Worm (Caenorhabditis elegans): ENCODE data around the gene fbxa-43.

Gene fbxa-43

ce11 chrIII:2258863-2259262 is at the start of gene fbxa-43:
Gene fbxa-43, minus strand, starts transcription at chrIII:2258963.
- no peak for TF ChIP-seq ztf-22 (GFP tag; optimal IDR thresholded peaks at IDR 0.05)

ce11 chrIII:2308026-2308425 is 49.3 kb upstream of the fbxa-43 start, which contains the start of the genes fbxa-1 and Y54F10BM.20:
Gene fbxa-1, minus strand, starts transcription at chrIII:2308126.
Gene Y54F10BM.20, plus strand, starts transcription at chrIII:2308256.
- TF ChIP-seq dpl-1 (GFP tag; optimal IDR thresholded peaks at IDR 0.05) = no peak
- TF ChIP-seq F49E8.2 (tag; optimal IDR thresholded peaks at IDR 0.05; ENCODE audit: insufficient read depth) = no peak
- TF ChIP-seq F39B2.1 (GFP tag; IDR thresholded peaks at IDR 0.05) = no peak
- TF ChIP-seq mcd-1 (GFP tag; IDR thresholded peaks at IDR 0.05) = no peak
- no peak for TF ChIP-seq Y95B8A.8 (GFP tag; IDR thresholded peaks at IDR 0.05)
- no peak for TF ChIP-seq dox-1 (GFP tag; IDR thresholded peaks at IDR 0.05)
- TF ChIP-seq cebp-2 (GFP tag; IDR thresholded peaks at IDR 0.05) = no peak
- TF ChIP-seq attf-3 (GFP tag; conservative IDR thresholded peaks at IDR 0.05) = no peak
- no peak for TF ChIP-seq ztf-3 (GFP tag; optimal IDR thresholded peaks at IDR 0.05)
- TF ChIP-seq Y79H2A.3 (GFP tag; conservative IDR thresholded peaks at IDR 0.05) = no peak

DNA sequence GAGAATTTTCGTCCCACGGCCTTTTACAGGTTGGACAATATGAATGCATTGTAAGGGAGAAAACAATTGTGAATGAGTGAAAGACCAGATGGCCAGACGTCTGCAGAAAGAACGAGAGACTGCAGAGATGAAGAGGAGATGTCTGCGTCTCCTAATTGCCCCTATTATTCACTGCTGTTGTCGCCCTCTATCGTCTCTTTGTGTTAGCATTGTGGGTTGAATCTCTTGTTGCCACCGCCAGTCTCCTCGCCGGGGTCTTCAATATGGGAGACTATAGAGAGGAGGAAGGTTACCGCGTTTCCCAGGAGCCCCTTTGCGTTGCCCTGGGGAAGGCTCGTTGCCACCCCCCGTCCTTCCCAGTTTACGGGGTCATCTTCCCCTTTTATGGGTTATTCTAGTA is 46.1 kb upstream of the fbxa-43 start, which contains the start of gene Y54F10BM.9:
Y54F10BM.9 (minus strand) TSS at position 61 of the 400 bp plus-strand sequence.
- no peak for TF ChIP-seq pbrm-1 (GFP tag; IDR thresholded peaks at IDR 0.05)
- no peak for TF ChIP-seq K12H6.12 (tag; optimal IDR thresholded peaks at IDR 0.05)
- peak; percentile 74; the same call in 1 of the 2 replicates for TF ChIP-seq hmg-1.2 (GFP tag; IDR thresholded peaks at IDR 0.05)
- no peak for TF ChIP-seq nfyb-1 (GFP tag; IDR thresholded peaks at IDR 0.05)
- no peak for TF ChIP-seq rcor-1 (GFP tag; IDR thresholded peaks at IDR 0.05)
- TF ChIP-seq Y95B8A.8 (GFP tag; IDR thresholded peaks at IDR 0.05) = no peak
- no peak for TF ChIP-seq Y53F4B.3 (GFP tag; IDR thresholded peaks at IDR 0.05)
- no peak for TF ChIP-seq B0261.1 (tag; optimal IDR thresholded peaks at IDR 0.05)
- TF ChIP-seq madf-6 (GFP tag; IDR thresholded peaks at IDR 0.05) = peak; percentile 10; the same call in 1 of the 2 replicates
- TF ChIP-seq aptf-2 (GFP tag; conservative IDR thresholded peaks at IDR 0.05) = peak; percentile 89
- no peak for TF ChIP-seq lsl-1 (GFP tag; optimal IDR thresholded peaks at IDR 0.05)
- TF ChIP-seq F37B4.10 (GFP tag; IDR thresholded peaks at IDR 0.05) = no peak
- TF ChIP-seq nhr-179 (tag; optimal IDR thresholded peaks at IDR 0.05) = no peak
- TF ChIP-seq hsf-1 (GFP tag; IDR thresholded peaks at IDR 0.05) = no peak
- peak; percentile 18; the same call in 1 of the 2 replicates for TF ChIP-seq mcd-1 (GFP tag; IDR thresholded peaks at IDR 0.05)
- TF ChIP-seq lin-26 (GFP tag; IDR thresholded peaks at IDR 0.05) = peak; percentile 58; the same call in 1 of the 2 replicates
- no peak for TF ChIP-seq egl-18 (GFP tag; IDR thresholded peaks at IDR 0.05)
- no peak for TF ChIP-seq snpc-1.1 (tag; optimal IDR thresholded peaks at IDR 0.05; ENCODE audit: insufficient read depth)
- no peak for TF ChIP-seq T07F8.4 (tag; optimal IDR thresholded peaks at IDR 0.05)
- TF ChIP-seq ekl-4 (GFP tag; IDR thresholded peaks at IDR 0.05) = no peak
- no peak for TF ChIP-seq ztf-22 (GFP tag; optimal IDR thresholded peaks at IDR 0.05)
- no peak for TF ChIP-seq xnd-1 (tag; optimal IDR thresholded peaks at IDR 0.05)
- no peak for TF ChIP-seq mxl-1 (tag; optimal IDR thresholded peaks at IDR 0.05)
- no peak for TF ChIP-seq ceh-79 (tag; optimal IDR thresholded peaks at IDR 0.05)
- TF ChIP-seq F22D6.2 (tag; optimal IDR thresholded peaks at IDR 0.05) = no peak
- TF ChIP-seq lir-1 (GFP tag; conservative IDR thresholded peaks at IDR 0.05) = no peak
- no peak for TF ChIP-seq chd-7 (tag; optimal IDR thresholded peaks at IDR 0.05)
- TF ChIP-seq F33H1.4 (GFP tag; IDR thresholded peaks at IDR 0.05) = no peak
- TF ChIP-seq athp-1 (tag; optimal IDR thresholded peaks at IDR 0.05) = no peak
- no peak for TF ChIP-seq mel-28 (tag; optimal IDR thresholded peaks at IDR 0.05; ENCODE audit: borderline replicate concordance)
- no peak for TF ChIP-seq nhr-27 (tag; optimal IDR thresholded peaks at IDR 0.05)
- no peak for TF ChIP-seq nfya-2 (GFP tag; IDR thresholded peaks at IDR 0.05)
- no peak for TF ChIP-seq F23B12.7 (tag; optimal IDR thresholded peaks at IDR 0.05; ENCODE audit: insufficient read depth)
- TF ChIP-seq F39B2.1 (GFP tag; IDR thresholded peaks at IDR 0.05) = no peak
- peak; percentile 8 for TF ChIP-seq ceh-27 (GFP tag; optimal IDR thresholded peaks at IDR 0.05)
- TF ChIP-seq ztf-6 (GFP tag; IDR thresholded peaks at IDR 0.05) = no peak
- TF ChIP-seq let-526 (GFP tag; IDR thresholded peaks at IDR 0.05) = no peak
- TF ChIP-seq repo-1 (tag; optimal IDR thresholded peaks at IDR 0.05) = no peak

All from whole organism, young adult.